Fruit fly (Drosophila melanogaster) whole organism, embryonic: ENCODE measurements around the gene Sox21a.

ENCODE experiments used
- Atf-2 ChIP-seq: fragments of 200-800 bp; sonication (Bioruptor generic); optimal IDR thresholded peaks from 2 replicates; lab custom pipeline; 2016; ENCODE audit warnings: missing biosample characterization, missing genetic modification characterization
- Atf6 ChIP-seq: fragments of 200-800 bp; sonication (Bioruptor generic); IDR thresholded peaks from 2 replicates; pipeline ENCODE4 v1.3.6; 2022; ENCODE audit warnings: missing biosample characterization, missing genetic modification characterization
- B-H1 ChIP-seq: fragments of 200-800 bp; sonication (Bioruptor generic); IDR thresholded peaks from 3 replicates; pipeline ENCODE4 v1.3.6; 2022; ENCODE audit warnings: missing biosample characterization, missing genetic modification characterization
- B-H2 ChIP-seq: fragments of 200-800 bp; sonication (Bioruptor generic); optimal IDR thresholded peaks from 2 replicates; lab custom pipeline; 2018; ENCODE audit warnings: missing biosample characterization, mild to moderate bottlenecking, missing genetic modification characterization
- CG10147 ChIP-seq: fragments of 200-800 bp; sonication (Bioruptor generic); optimal IDR thresholded peaks from 2 replicates; lab custom pipeline; 2019; ENCODE audit warnings: missing biosample characterization, mild to moderate bottlenecking, missing genetic modification characterization, moderate library complexity
- CG11723 ChIP-seq: fragments of 200-800 bp; sonication (Bioruptor generic); optimal IDR thresholded peaks from 2 replicates; lab custom pipeline; 2017; ENCODE audit warnings: missing biosample characterization, mild to moderate bottlenecking, missing genetic modification characterization
- CG12155 ChIP-seq: fragments of 200-800 bp; sonication (Bioruptor generic); optimal IDR thresholded peaks from 3 replicates; lab custom pipeline; 2016; ENCODE audit warnings: missing biosample characterization, missing genetic modification characterization
- CG12942 ChIP-seq: fragments of 200-800 bp; sonication (Bioruptor generic); optimal IDR thresholded peaks from 3 replicates; lab custom pipeline; 2016; ENCODE audit warnings: missing biosample characterization, missing genetic modification characterization
- CG14667 ChIP-seq: fragments of 200-800 bp; sonication (Bioruptor generic); IDR thresholded peaks from 2 replicates; pipeline ENCODE4 v1.3.6; 2022; ENCODE audit warnings: missing biosample characterization, missing genetic modification characterization
- CG1529 ChIP-seq: fragments of 200-800 bp; sonication (Bioruptor generic); optimal IDR thresholded peaks from 3 replicates; lab custom pipeline; 2018; ENCODE audit warnings: missing biosample characterization, missing genetic modification characterization
- CG17385 ChIP-seq: fragments of 200-800 bp; sonication (Bioruptor generic); optimal IDR thresholded peaks from 3 replicates; lab custom pipeline; 2018; ENCODE audit warnings: missing biosample characterization, mild to moderate bottlenecking, missing genetic modification characterization
- CG17912 ChIP-seq: fragments of 200-800 bp; sonication (Bioruptor generic); optimal IDR thresholded peaks from 2 replicates; lab custom pipeline; 2018; ENCODE audit warnings: missing biosample characterization, mild to moderate bottlenecking, missing genetic modification characterization
- CG2678 ChIP-seq: fragments of 200-800 bp; sonication (Bioruptor generic); optimal IDR thresholded peaks from 3 replicates; lab custom pipeline; 2019; ENCODE audit warnings: missing biosample characterization, mild to moderate bottlenecking, missing genetic modification characterization, moderate library complexity
- CG2889 ChIP-seq: fragments of 200-800 bp; sonication (Bioruptor generic); IDR thresholded peaks from 3 replicates; pipeline ENCODE4 v1.3.6; 2022; ENCODE audit warnings: missing biosample characterization, missing genetic modification characterization
- CG30431 ChIP-seq: fragments of 200-800 bp; sonication (Bioruptor generic); optimal IDR thresholded peaks from 2 replicates; lab custom pipeline; 2017; ENCODE audit warnings: missing biosample characterization, missing genetic modification characterization
- CG3065 ChIP-seq: fragments of 200-800 bp; sonication (Bioruptor generic); optimal IDR thresholded peaks from 2 replicates; lab custom pipeline; 2016; ENCODE audit warnings: missing biosample characterization, missing genetic modification characterization
- CG31224 ChIP-seq: fragments of 200-800 bp; sonication (Bioruptor generic); IDR thresholded peaks from 2 replicates; pipeline ENCODE4 v1.3.6; 2022; ENCODE audit warnings: missing biosample characterization, missing genetic modification characterization
- CG42726 ChIP-seq: fragments of 200-800 bp; sonication (Bioruptor generic); IDR thresholded peaks from 2 replicates; pipeline ENCODE4 v1.3.6; 2022; ENCODE audit warnings: missing biosample characterization, missing genetic modification characterization; ENCODE audit not compliant: partially characterized antibody
- CG5180 ChIP-seq: fragments of 200-800 bp; sonication (Bioruptor generic); optimal IDR thresholded peaks from 3 replicates; lab custom pipeline; 2017; ENCODE audit warnings: missing biosample characterization, missing genetic modification characterization, mild to moderate bottlenecking, moderate library complexity, missing genetic modification reagents
- CG6254 ChIP-seq: fragments of 200-800 bp; sonication (Bioruptor generic); optimal IDR thresholded peaks from 3 replicates; lab custom pipeline; 2017; ENCODE audit warnings: mild to moderate bottlenecking, missing biosample characterization, missing genetic modification reagents, missing genetic modification characterization
- CG6854 ChIP-seq: fragments of 200-800 bp; sonication (Bioruptor generic); optimal IDR thresholded peaks from 3 replicates; lab custom pipeline; 2017; ENCODE audit warnings: missing biosample characterization, mild to moderate bottlenecking, missing genetic modification characterization
- CG7786 ChIP-seq: fragments of 200-800 bp; sonication (Bioruptor generic); optimal IDR thresholded peaks from 2 replicates; lab custom pipeline; 2016; ENCODE audit warnings: missing biosample characterization, missing genetic modification characterization
- CG9437 ChIP-seq: fragments of 200-800 bp; sonication (Bioruptor generic); optimal IDR thresholded peaks from 2 replicates; lab custom pipeline; 2018; ENCODE audit warnings: missing biosample characterization, mild to moderate bottlenecking, missing genetic modification characterization
- CG9932 ChIP-seq: fragments of 200-800 bp; sonication (Bioruptor generic); IDR thresholded peaks from 2 replicates; pipeline ENCODE4 v1.3.6; 2022; ENCODE audit warnings: missing biosample characterization, missing genetic modification characterization
- D ChIP-seq, 2 experiments: fragments of 200-800 bp in 1 of 2; fragments of >200 bp in 1 of 2; sonication (Bioruptor generic) in 1 of 2; optimal IDR thresholded peaks; 2 replicates in 1 of 2; 3 replicates in 1 of 2; lab custom pipeline; 2017; ENCODE audit warnings: mild to moderate bottlenecking in 1 of 2, missing biosample characterization in 1 of 2, missing genetic modification characterization in 1 of 2, missing genetic modification reagents in 1 of 2
- Dref ChIP-seq: fragments of 200-800 bp; sonication (Bioruptor generic); IDR thresholded peaks from 2 replicates; pipeline ENCODE4 v1.3.6; 2022; ENCODE audit warnings: missing biosample characterization, missing genetic modification characterization
- Drgx ChIP-seq: fragments of 200-800 bp; sonication (Bioruptor generic); IDR thresholded peaks from 2 replicates; pipeline ENCODE4 v1.3.6; 2022; ENCODE audit warnings: missing biosample characterization, missing genetic modification characterization
- Fer2 ChIP-seq: fragments of 200-800 bp; sonication (Bioruptor generic); optimal IDR thresholded peaks from 2 replicates; lab custom pipeline; 2018; ENCODE audit warnings: missing biosample characterization, mild to moderate bottlenecking, missing genetic modification characterization, moderate library complexity
- Gug ChIP-seq: fragments of 200-800 bp; sonication (Bioruptor generic); IDR thresholded peaks from 4 replicates; pipeline ENCODE4 v1.3.6; 2022; ENCODE audit warnings: missing biosample characterization, missing genetic modification characterization
- H15 ChIP-seq: fragments of 200-800 bp; sonication (Bioruptor generic); IDR thresholded peaks from 3 replicates; pipeline ENCODE4 v1.3.6; 2022; ENCODE audit warnings: missing biosample characterization, missing genetic modification characterization
- H2.0 ChIP-seq: fragments of 200-800 bp; sonication (Bioruptor generic); IDR thresholded peaks from 2 replicates; pipeline ENCODE4 v1.3.6; 2022; ENCODE audit warnings: missing biosample characterization, missing genetic modification characterization
- HmgD ChIP-seq: fragments of 200-800 bp; sonication (Bioruptor generic); optimal IDR thresholded peaks from 3 replicates; lab custom pipeline; 2016; ENCODE audit warnings: missing biosample characterization, missing genetic modification characterization
- Hr39 ChIP-seq: fragments of >200 bp; optimal IDR thresholded peaks from 2 replicates; lab custom pipeline; 2017
- Hr51 ChIP-seq, 2 experiments: fragments of 200-800 bp; sonication (Bioruptor generic); optimal IDR thresholded peaks; 2 replicates in 1 of 2; 3 replicates in 1 of 2; lab custom pipeline; 2016 to 2018; ENCODE audit warnings: missing biosample characterization in 2 of 2, missing genetic modification characterization in 2 of 2, mild to moderate bottlenecking in 1 of 2, moderate library complexity in 1 of 2
- Hsf ChIP-seq: fragments of 200-800 bp; sonication (Bioruptor generic); optimal IDR thresholded peaks from 3 replicates; lab custom pipeline; 2016; ENCODE audit warnings: missing biosample characterization, missing genetic modification characterization
- Nf-YA ChIP-seq: fragments of 200-800 bp; sonication (Bioruptor generic); IDR thresholded peaks from 2 replicates; pipeline ENCODE4 v1.3.6; 2022; ENCODE audit warnings: missing biosample characterization, missing genetic modification characterization
- Sin3A ChIP-seq: fragments of >200 bp; optimal IDR thresholded peaks from 2 replicates; lab custom pipeline; 2018
- Sry-β ChIP-seq: fragments of 200-800 bp; sonication (Bioruptor generic); optimal IDR thresholded peaks from 2 replicates; lab custom pipeline; 2018; ENCODE audit warnings: missing biosample characterization, mild to moderate bottlenecking, missing genetic modification characterization, moderate library complexity
- Sry-δ ChIP-seq: fragments of 200-800 bp; sonication (Bioruptor generic); optimal IDR thresholded peaks from 2 replicates; lab custom pipeline; 2016; ENCODE audit warnings: missing biosample characterization, missing genetic modification characterization
- ac ChIP-seq: fragments of 200-800 bp; sonication (Bioruptor generic); optimal IDR thresholded peaks from 3 replicates; lab custom pipeline; 2017; ENCODE audit warnings: missing biosample characterization, mild to moderate bottlenecking, missing genetic modification characterization
- ara ChIP-seq: fragments of 200-800 bp; sonication (Bioruptor generic); IDR thresholded peaks from 2 replicates; pipeline ENCODE4 v1.3.6; 2022; ENCODE audit warnings: missing biosample characterization, missing genetic modification characterization
- br ChIP-seq: fragments of >200 bp; optimal IDR thresholded peaks from 2 replicates; lab custom pipeline; 2017
- ems ChIP-seq: fragments of 200-800 bp; sonication (Bioruptor generic); optimal IDR thresholded peaks from 3 replicates; lab custom pipeline; 2016; ENCODE audit warnings: missing biosample characterization, missing genetic modification characterization
- fd96Cb ChIP-seq: fragments of 200-800 bp; sonication (Bioruptor generic); optimal IDR thresholded peaks from 2 replicates; lab custom pipeline; 2018; ENCODE audit warnings: missing biosample characterization, mild to moderate bottlenecking, missing genetic modification characterization, moderate library complexity
- ftz-f1 ChIP-seq: fragments of 200-800 bp; sonication (Bioruptor generic); optimal IDR thresholded peaks from 2 replicates; lab custom pipeline; 2016; ENCODE audit warnings: missing biosample characterization, missing genetic modification characterization
- gfzf ChIP-seq: fragments of 200-800 bp; sonication (Bioruptor generic); optimal IDR thresholded peaks from 2 replicates; lab custom pipeline; 2016; ENCODE audit warnings: missing biosample characterization, mild to moderate bottlenecking, missing genetic modification characterization, moderate library complexity
- grau ChIP-seq: fragments of 200-800 bp; optimal IDR thresholded peaks from 3 replicates; lab custom pipeline; 2019; ENCODE audit warnings: missing biosample characterization, mild to moderate bottlenecking, missing genetic modification characterization, moderate library complexity
- lmd ChIP-seq: fragments of 200-800 bp; sonication (Bioruptor generic); IDR thresholded peaks from 2 replicates; pipeline ENCODE4 v1.3.6; 2022; ENCODE audit warnings: missing biosample characterization, missing genetic modification characterization
- row ChIP-seq: fragments of 200-800 bp; sonication (Bioruptor generic); IDR thresholded peaks from 3 replicates; pipeline ENCODE4 v1.3.6; 2022; ENCODE audit warnings: missing biosample characterization, missing genetic modification characterization
- so ChIP-seq: fragments of 200-800 bp; sonication (Bioruptor generic); IDR thresholded peaks from 3 replicates; pipeline ENCODE4 v1.3.6; 2022; ENCODE audit warnings: missing biosample characterization, missing genetic modification characterization
- sqz ChIP-seq: fragments of 200-800 bp; sonication (Bioruptor generic); optimal IDR thresholded peaks from 3 replicates; lab custom pipeline; 2018; ENCODE audit warnings: missing biosample characterization, mild to moderate bottlenecking, missing genetic modification characterization
- wek ChIP-seq: fragments of 200-800 bp; sonication (Bioruptor generic); optimal IDR thresholded peaks from 3 replicates; lab custom pipeline; 2018; ENCODE audit warnings: missing biosample characterization, mild to moderate bottlenecking, missing genetic modification characterization, moderate library complexity
- wor ChIP-seq: fragments of 200-800 bp; sonication (Bioruptor generic); IDR thresholded peaks from 2 replicates; pipeline ENCODE4 v1.3.6; 2022; ENCODE audit warnings: missing biosample characterization, missing genetic modification characterization

Gene Sox21a

dm6 chr3L:14071621-14072020, 36.3 kb downstream of the Sox21a start, which contains the start of gene Pex1 (continued):
- TF ChIP-seq Atf-2 (GFP tag; lab: Kevin White, UChicago) = no peak
- TF ChIP-seq CG6254 (GFP tag; lab: Kevin White, UChicago) = no peak
- TF ChIP-seq CG12942 = no peak
- TF ChIP-seq Atf6 (GFP tag; lab: Robert Waterston, UW) = no peak
- TF ChIP-seq fd96Cb (tag; lab: Kevin White, UChicago) = no peak
- TF ChIP-seq CG9437 = no peak
- TF ChIP-seq ara (GFP tag; lab: Robert Waterston, UW) = no peak
- no peak for TF ChIP-seq CG3065
- TF ChIP-seq CG12155 (GFP tag; lab: Kevin White, UChicago) = no peak
- no peak for TF ChIP-seq CG7786 (GFP tag; lab: Kevin White, UChicago)
- TF ChIP-seq Gug = no peak
- no peak for TF ChIP-seq CG1529 (GFP tag; lab: Kevin White, UChicago)
- TF ChIP-seq B-H2 = no peak
- no peak for TF ChIP-seq wor (GFP tag; lab: Robert Waterston, UW)
- TF ChIP-seq D (optimal IDR thresholded peaks at IDR 0.05; lab: Kevin White, UChicago) = no peak
- TF ChIP-seq D (GFP tag; optimal IDR thresholded peaks at IDR 0.05; lab: Kevin White, UChicago) = no peak
- peak; percentile 55 for TF ChIP-seq Sin3A (lab: Kevin White, UChicago)
- no peak for TF ChIP-seq CG5180
- peak in 1 of 2 experiments; percentile 8 for TF ChIP-seq Hr51 (GFP tag; optimal IDR thresholded peaks at IDR 0.05; lab: Kevin White, UChicago)
- TF ChIP-seq H2.0 (GFP tag; lab: Robert Waterston, UW) = no peak
- TF ChIP-seq Hr39 (lab: Kevin White, UChicago) = no peak
- no peak for TF ChIP-seq wek (GFP tag; lab: Kevin White, UChicago)
- no peak for TF ChIP-seq CG17912 (GFP tag; lab: Kevin White, UChicago)
- TF ChIP-seq CG14667 (GFP tag; lab: Robert Waterston, UW) = no peak
- TF ChIP-seq B-H1 = no peak
- no peak for TF ChIP-seq CG30431 (GFP tag; lab: Kevin White, UChicago)
- no peak for TF ChIP-seq ftz-f1 (GFP tag; lab: Kevin White, UChicago)
- TF ChIP-seq Sry-δ (GFP tag; lab: Kevin White, UChicago) = peak; percentile 92
- TF ChIP-seq ems (GFP tag; lab: Kevin White, UChicago) = no peak
- no peak for TF ChIP-seq Drgx (GFP tag; lab: Robert Waterston, UW)
- no peak for TF ChIP-seq CG31224 (GFP tag; lab: Robert Waterston, UW)
- TF ChIP-seq ac (GFP tag; lab: Kevin White, UChicago) = no peak
- no peak for TF ChIP-seq HmgD (GFP tag; lab: Kevin White, UChicago)
- no peak for TF ChIP-seq gfzf (GFP tag; lab: Kevin White, UChicago)
- no peak for TF ChIP-seq CG2889 (GFP tag; lab: Robert Waterston, UW)
- no peak for TF ChIP-seq lmd (GFP tag; lab: Robert Waterston, UW)
- no peak; the same call in none of the 2 replicates for TF ChIP-seq CG9932
- TF ChIP-seq Dref (GFP tag; lab: Robert Waterston, UW) = peak; percentile 41
- TF ChIP-seq Sry-β = no peak
- no peak for TF ChIP-seq sqz (GFP tag; lab: Kevin White, UChicago)
- TF ChIP-seq CG6854 (GFP tag; lab: Kevin White, UChicago) = no peak
- no peak for TF ChIP-seq br (lab: Kevin White, UChicago)
- no peak for TF ChIP-seq CG17385 (GFP tag; lab: Kevin White, UChicago)
- TF ChIP-seq Fer2 (tag; lab: Kevin White, UChicago) = no peak
- TF ChIP-seq Hsf (GFP tag; lab: Kevin White, UChicago) = no peak
- no peak for TF ChIP-seq Nf-YA (GFP tag; lab: Robert Waterston, UW)
- TF ChIP-seq grau (tag; lab: Kevin White, UChicago) = no peak
- peak; percentile 70; the same call in 1 of the 2 replicates for TF ChIP-seq CG42726 (GFP tag; lab: Robert Waterston, UW)
- no peak for TF ChIP-seq CG10147 (GFP tag; lab: Kevin White, UChicago)
- no peak for TF ChIP-seq CG2678 (tag; lab: Kevin White, UChicago)
- peak; percentile 54; the same call in 1 of the 3 replicates for TF ChIP-seq row (GFP tag; lab: Robert Waterston, UW)
- no peak; the same call in 2 of the 3 replicates for TF ChIP-seq H15 (GFP tag; lab: Robert Waterston, UW)
- no peak for TF ChIP-seq so (GFP tag; lab: Robert Waterston, UW)
- TF ChIP-seq CG11723 (GFP tag; lab: Kevin White, UChicago) = no peak
